Worm (Caenorhabditis elegans) whole organism, L3 larva: ENCODE data around the gene T04F8.3.

Source experiments
- ZK546.5 ChIP-seq: sonication (generic microtip); optimal IDR thresholded peaks from 2 replicates; lab custom pipeline; 2017; ENCODE audit warnings: missing biosample characterization, missing genetic modification characterization
- ceh-82 ChIP-seq: fragments of 150-350 bp; optimal IDR thresholded peaks from 2 replicates; lab custom pipeline; 2014; ENCODE audit warnings: missing biosample characterization, missing genetic modification characterization
- elt-3 ChIP-seq, 3 experiments: fragments of 150-350 bp in 1 of 3; sonication (generic microtip) in 2 of 3; optimal IDR thresholded peaks; 2 replicates in 2 of 3; 4 replicates in 1 of 3; lab custom pipeline; 2014 to 2017; ENCODE audit warnings: missing biosample characterization in 3 of 3, missing genetic modification characterization in 3 of 3
- jun-1 ChIP-seq: fragments of 150-350 bp; optimal IDR thresholded peaks from 2 replicates; lab custom pipeline; 2014; ENCODE audit warnings: missing biosample characterization, missing genetic modification reagents, missing genetic modification characterization
- lin-39 ChIP-seq: fragments of 150-350 bp; optimal IDR thresholded peaks from 2 replicates; lab custom pipeline; 2018; ENCODE audit warnings: missing biosample characterization, missing genetic modification reagents, missing genetic modification characterization
- nhr-11 ChIP-seq: fragments of 150-350 bp; optimal IDR thresholded peaks from 2 replicates; lab custom pipeline; 2014; ENCODE audit warnings: missing biosample characterization, missing genetic modification characterization
- nhr-237 ChIP-seq: fragments of 150-350 bp; optimal IDR thresholded peaks from 2 replicates; lab custom pipeline; 2014; ENCODE audit warnings: missing biosample characterization, missing genetic modification characterization
- snpc-4 ChIP-seq: fragments of 150-350 bp; optimal IDR thresholded peaks from 2 replicates; lab custom pipeline; 2014; ENCODE audit warnings: missing biosample characterization, missing genetic modification characterization
- unc-39 ChIP-seq: sonication (generic microtip); optimal IDR thresholded peaks from 4 replicates; lab custom pipeline; 2017; ENCODE audit warnings: missing biosample characterization, missing genetic modification characterization
- zag-1 ChIP-seq: fragments of 150-350 bp; optimal IDR thresholded peaks from 2 replicates; lab custom pipeline; 2014; ENCODE audit warnings: missing biosample characterization, missing genetic modification characterization

DNA sequence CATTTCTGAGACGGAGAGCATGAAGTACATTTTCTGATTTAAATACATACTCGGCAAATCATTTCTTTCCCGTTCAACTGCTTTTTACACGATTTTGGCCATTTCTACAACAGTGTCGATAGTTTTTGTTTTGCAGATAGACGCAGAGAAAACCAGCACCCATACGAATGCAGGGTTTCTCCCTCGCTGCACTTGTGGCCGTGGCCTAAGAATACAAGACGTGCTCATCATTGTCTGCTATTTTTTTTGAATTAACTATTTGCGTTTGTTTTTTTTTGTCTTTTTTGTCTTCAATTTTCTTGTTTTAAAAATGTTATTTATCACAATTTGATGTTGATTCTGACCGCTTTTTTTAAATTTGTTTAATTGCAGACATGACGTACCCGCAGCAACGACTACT lies 34.7 kb downstream of the T04F8.3 start, which contains the start of gene smcl-1:
- TF ChIP-seq unc-39 (tag; lab: Kevin White, UChicago), result no peak
- no peak for TF ChIP-seq zag-1 (tag; lab: Kevin White, UChicago)
- no peak for TF ChIP-seq lin-39
- no peak for TF ChIP-seq ZK546.5 (tag; lab: Kevin White, UChicago)
- TF ChIP-seq jun-1, result no peak
- peak; percentile 57 for TF ChIP-seq snpc-4 (tag; lab: Kevin White, UChicago)
- no peak for TF ChIP-seq ceh-82 (tag; lab: Kevin White, UChicago)
- TF ChIP-seq elt-3 (tag; optimal IDR thresholded peaks at IDR 0.05; lab: Kevin White, UChicago), result no peak
- TF ChIP-seq nhr-237, result no peak
- no peak for TF ChIP-seq nhr-11 (tag; lab: Kevin White, UChicago)
